Worm (Caenorhabditis elegans): ENCODE results near the gene C42D4.18.

DNA sequence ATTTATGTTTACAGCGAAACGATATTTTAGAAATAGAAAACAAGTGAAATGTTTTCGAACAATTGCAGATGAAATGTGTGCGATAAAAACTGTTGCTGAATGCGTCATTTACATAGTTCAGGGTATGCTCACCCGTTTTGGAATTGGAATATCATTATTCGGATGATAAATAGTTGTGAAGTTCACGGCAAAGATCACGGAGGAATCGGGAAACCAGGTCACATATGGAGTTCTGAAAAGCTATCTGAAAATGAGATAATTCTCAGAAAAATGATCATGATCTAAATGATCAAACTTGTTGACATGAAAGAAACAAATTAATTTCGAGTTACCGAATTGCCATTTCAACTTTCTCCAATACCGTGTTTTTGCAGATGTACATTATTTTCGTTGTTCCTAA, 29.2 kb downstream of the C42D4.18 start, which contains the start of gene best-16:
- no peak for TF ChIP-seq elt-1 (tag; optimal IDR thresholded peaks at IDR 0.05)
- no peak for TF ChIP-seq elt-3 (tag; optimal IDR thresholded peaks at IDR 0.05)
- TF ChIP-seq nhr-77 (tag; optimal IDR thresholded peaks at IDR 0.05): no peak
- no peak for TF ChIP-seq ama-1 (optimal IDR thresholded peaks at IDR 0.05)
- TF ChIP-seq nhr-76 (tag; optimal IDR thresholded peaks at IDR 0.05): no peak
- no peak for TF ChIP-seq nhr-25 (tag; optimal IDR thresholded peaks at IDR 0.05)
- no peak for TF ChIP-seq skn-1 (tag; optimal IDR thresholded peaks at IDR 0.05)
- no peak for TF ChIP-seq sea-2 (GFP tag; optimal IDR thresholded peaks at IDR 0.05)
- no peak for TF ChIP-seq aly-2 (tag; optimal IDR thresholded peaks at IDR 0.05)
- TF ChIP-seq nhr-23 (tag; optimal IDR thresholded peaks at IDR 0.05): no peak

Data from whole organism, L3 larva.